Worm (Caenorhabditis elegans): ENCODE data around the gene amt-2.

The amt-2 gene

DNA sequence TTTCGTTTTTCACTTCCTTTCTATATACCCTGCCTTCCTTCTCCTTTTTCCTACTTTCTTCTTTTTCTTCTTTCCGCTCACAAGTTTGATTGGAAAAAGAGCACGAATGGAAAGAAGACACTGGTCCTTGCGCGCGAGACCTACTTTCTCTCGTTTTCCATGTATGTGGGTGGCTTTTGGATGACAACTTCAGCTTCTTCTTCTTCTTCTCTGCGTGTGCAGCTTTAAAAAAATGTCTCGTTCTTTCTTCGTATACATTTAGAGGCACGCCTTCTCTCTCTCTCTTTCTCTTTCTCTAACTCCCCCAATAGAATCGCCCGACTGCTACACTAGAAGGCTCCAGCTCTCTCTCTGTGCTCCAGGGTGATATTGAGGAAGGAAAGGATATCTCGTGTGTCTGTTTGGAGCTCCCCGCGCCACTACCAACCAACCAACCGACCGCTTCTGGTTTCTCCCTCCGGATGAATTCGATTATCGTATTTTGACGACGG is 16.3 kb upstream of the amt-2 start:
- no peak for TF ChIP-seq ztf-11 (tag; optimal IDR thresholded peaks at IDR 0.05)
- no peak for TF ChIP-seq nhr-237 (tag; optimal IDR thresholded peaks at IDR 0.05)
- TF ChIP-seq nhr-48 (tag; optimal IDR thresholded peaks at IDR 0.05) = no peak
- TF ChIP-seq tag-97 (GFP tag; IDR thresholded peaks at IDR 0.05) = no peak
- peak; percentile 29 for TF ChIP-seq rbr-2 (tag; optimal IDR thresholded peaks at IDR 0.05)
- peak; percentile 14 for TF ChIP-seq ces-1 (GFP tag; optimal IDR thresholded peaks at IDR 0.05)
- TF ChIP-seq jun-1 (tag; optimal IDR thresholded peaks at IDR 0.05) = no peak
- TF ChIP-seq mep-1 (tag; optimal IDR thresholded peaks at IDR 0.05) = peak; percentile 61
- peak; percentile 30 to 57 for TF ChIP-seq lsy-2 (tag; optimal IDR thresholded peaks at IDR 0.05)
- peak in 1 of 2 experiments; percentile 29 for TF ChIP-seq hif-1 (tag; optimal IDR thresholded peaks at IDR 0.05)
- TF ChIP-seq unc-62 (GFP tag; optimal IDR thresholded peaks at IDR 0.05 in 1 of 2) = peak in 1 of 2 experiments; percentile 57
- TF ChIP-seq unc-62 (tag; optimal IDR thresholded peaks at IDR 0.05) = no peak
- TF ChIP-seq unc-39 (tag; optimal IDR thresholded peaks at IDR 0.05) = no peak
- TF ChIP-seq aha-1 (tag) = peak; percentile 90
- TF ChIP-seq ztf-7 (tag; optimal IDR thresholded peaks at IDR 0.05) = no peak
- no peak for TF ChIP-seq lin-15B (tag; optimal IDR thresholded peaks at IDR 0.05)
- no peak for TF ChIP-seq dpl-1 (GFP tag; optimal IDR thresholded peaks at IDR 0.05)
- TF ChIP-seq dmd-8 (GFP tag; IDR thresholded peaks at IDR 0.05) = no peak
- no peak for TF ChIP-seq daf-16 (GFP tag; optimal IDR thresholded peaks at IDR 0.05)
- no peak for TF ChIP-seq daf-16 (tag; optimal IDR thresholded peaks at IDR 0.05)
- no peak for TF ChIP-seq lim-7 (GFP tag; IDR thresholded peaks at IDR 0.05)
- TF ChIP-seq mes-2 (tag; optimal IDR thresholded peaks at IDR 0.05; ENCODE audit: poor library complexity, severe bottlenecking) = peak; percentile 32
- no peak for TF ChIP-seq nhr-111 (GFP tag; optimal IDR thresholded peaks at IDR 0.05)
- peak; percentile 46; the same call in 1 of the 2 replicates for TF ChIP-seq hmg-1.1 (GFP tag; IDR thresholded peaks at IDR 0.05)
- no peak for TF ChIP-seq mxl-3 (GFP tag; optimal IDR thresholded peaks at IDR 0.05)
- TF ChIP-seq tra-1 (GFP tag; IDR thresholded peaks at IDR 0.05) = no peak
- TF ChIP-seq pqm-1 (tag; optimal IDR thresholded peaks at IDR 0.05) = no peak
- TF ChIP-seq ceh-62 (tag; optimal IDR thresholded peaks at IDR 0.05) = no peak
- peak; percentile 17 for TF ChIP-seq hlh-30 (tag; optimal IDR thresholded peaks at IDR 0.05; ENCODE audit: insufficient read depth)
- TF ChIP-seq skn-1 (tag; optimal IDR thresholded peaks at IDR 0.05) = no peak
- no peak for TF ChIP-seq egl-43 (GFP tag; IDR thresholded peaks at IDR 0.05)
- TF ChIP-seq T20F7.1 (GFP tag; optimal IDR thresholded peaks at IDR 0.05) = no peak
- peak in 1 of 2 experiments; percentile 62 for TF ChIP-seq mdl-1 (tag; optimal IDR thresholded peaks at IDR 0.05)
- TF ChIP-seq ctbp-1 (GFP tag; IDR thresholded peaks at IDR 0.05) = 0 out of 2 replicates have a peak, but pooled peaks have one; percentile 33
- TF ChIP-seq F37D6.2 (tag; optimal IDR thresholded peaks at IDR 0.05) = peak; percentile 11
- TF ChIP-seq madf-9 (GFP tag; conservative IDR thresholded peaks at IDR 0.05) = no peak
- TF ChIP-seq set-16 (GFP tag; IDR thresholded peaks at IDR 0.05) = peak; percentile 42; the same call in 1 of the 2 replicates
- TF ChIP-seq attf-4 (tag; optimal IDR thresholded peaks at IDR 0.05) = no peak

DNA sequence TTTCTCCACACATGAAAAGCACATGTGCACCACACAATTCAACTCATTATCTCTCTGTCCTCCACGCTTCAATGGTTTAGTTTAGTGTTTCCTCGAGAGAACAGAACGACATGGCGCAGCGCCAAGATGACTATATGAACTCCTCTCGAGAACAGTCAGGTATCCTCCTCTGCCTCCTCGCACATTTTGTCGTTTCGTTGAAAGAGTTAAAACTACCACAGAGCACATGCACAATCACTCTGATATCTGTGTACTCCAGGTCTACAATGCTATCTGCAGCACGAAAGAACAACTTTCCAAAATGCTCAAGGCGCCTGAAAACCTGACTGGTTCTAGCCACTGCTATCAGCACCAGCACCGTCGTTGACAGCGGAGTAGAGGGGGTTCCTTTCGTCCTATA is 15.4 kb upstream of the amt-2 start:
- TF ChIP-seq Y75B8A.6 (GFP tag; IDR thresholded peaks at IDR 0.05) (no peak), ctbp-1 (GFP tag; IDR thresholded peaks at IDR 0.05) (0 out of 2 replicates have a peak, but pooled peaks have one; percentile 39), lin-13 (GFP tag; optimal IDR thresholded peaks at IDR 0.05) (no peak), D1046.2 (GFP tag; IDR thresholded peaks at IDR 0.05) (no peak), ceh-28 (tag; optimal IDR thresholded peaks at IDR 0.05) (no peak), aly-2 (tag; optimal IDR thresholded peaks at IDR 0.05) (no peak), fkh-10 (GFP tag; optimal IDR thresholded peaks at IDR 0.05) (no peak), hlh-30 (tag; optimal IDR thresholded peaks at IDR 0.05; ENCODE audit: insufficient read depth) (peak; percentile 37), F10B5.3 (tag; optimal IDR thresholded peaks at IDR 0.05) (no peak), unc-39 (tag; optimal IDR thresholded peaks at IDR 0.05) (no peak), hmg-1.1 (GFP tag; IDR thresholded peaks at IDR 0.05) (0 out of 2 replicates have a peak, but pooled peaks have one; percentile 17), lin-39 (tag; optimal IDR thresholded peaks at IDR 0.05) (no peak), mxl-3 (GFP tag; optimal IDR thresholded peaks at IDR 0.05) (peak; percentile 52), pqm-1 (tag; optimal IDR thresholded peaks at IDR 0.05) (peak; percentile 8), lsy-2 (tag; optimal IDR thresholded peaks at IDR 0.05) (peak in 1 of 2 experiments; percentile 1), lir-3 (tag; optimal IDR thresholded peaks at IDR 0.05) (no peak), skn-1 (tag; optimal IDR thresholded peaks at IDR 0.05) (no peak), ceh-62 (tag; optimal IDR thresholded peaks at IDR 0.05) (no peak), nhr-11 (tag; optimal IDR thresholded peaks at IDR 0.05) (no peak), zfp-2 (tag; optimal IDR thresholded peaks at IDR 0.05) (no peak), zip-2 (tag; optimal IDR thresholded peaks at IDR 0.05) (peak; percentile 6), zag-1 (tag; optimal IDR thresholded peaks at IDR 0.05) (no peak), lin-29 (GFP tag; IDR thresholded peaks at IDR 0.05) (no peak), snpc-4 (tag; optimal IDR thresholded peaks at IDR 0.05) (no peak)

All from whole organism, L4 larva.